Worm (Caenorhabditis elegans) whole organism, L1 larva: ENCODE measurements around the gene Y42G9A.1.

Experiments
- aha-1 ChIP-seq: fragments of 150-350 bp; optimal IDR thresholded peaks from 2 replicates; lab custom pipeline; 2014; ENCODE audit warnings: missing biosample characterization, missing genetic modification characterization
- aly-2 ChIP-seq: fragments of 150-350 bp; optimal IDR thresholded peaks from 2 replicates; lab custom pipeline; 2014; ENCODE audit warnings: missing biosample characterization, missing genetic modification characterization
- blmp-1 ChIP-seq: fragments of 150-350 bp; optimal IDR thresholded peaks from 2 replicates; lab custom pipeline; 2014; ENCODE audit warnings: missing biosample characterization, missing genetic modification characterization
- ceh-63 ChIP-seq: fragments of 200-800 bp; sonication (Bioruptor generic); optimal IDR thresholded peaks from 2 replicates; lab custom pipeline; 2018; ENCODE audit warnings: mild to moderate bottlenecking, missing genetic modification characterization, missing compliant biosample characterization
- ceh-82 ChIP-seq, 3 experiments: fragments of 150-350 bp in 1 of 3; sonication (generic microtip) in 2 of 3; optimal IDR thresholded peaks; 2 replicates each; lab custom pipeline; 2014 to 2017; ENCODE audit warnings: missing biosample characterization in 3 of 3, missing genetic modification characterization in 3 of 3
- ceh-88 ChIP-seq: fragments of 200-800 bp; sonication (Bioruptor generic); IDR thresholded peaks from 2 replicates; pipeline ENCODE4 v1.3.6; 2022; ENCODE audit warnings: missing genetic modification characterization, missing compliant biosample characterization
- ceh-90 ChIP-seq: sonication (generic microtip); optimal IDR thresholded peaks from 2 replicates; lab custom pipeline; 2016; ENCODE audit warnings: missing genetic modification characterization, missing compliant biosample characterization
- ces-1 ChIP-seq: fragments of 150-350 bp; optimal IDR thresholded peaks from 2 replicates; lab custom pipeline; 2014; ENCODE audit warnings: missing biosample characterization, missing genetic modification reagents, missing genetic modification characterization
- dpl-1 ChIP-seq, 3 experiments: fragments of 150-350 bp in 2 of 3; sonication (generic microtip) in 1 of 3; optimal IDR thresholded peaks; 2 replicates each; lab custom pipeline; 2014 to 2017; ENCODE audit warnings: missing biosample characterization in 3 of 3, missing genetic modification characterization in 3 of 3, missing genetic modification reagents in 3 of 3
- efl-1 ChIP-seq, 4 experiments: fragments of 150-350 bp; optimal IDR thresholded peaks in 3 of 4; peaks in 1 of 4; 1 replicate in 1 of 4; 2 replicates in 3 of 4; lab custom pipeline; 2014; ENCODE audit warnings: missing biosample characterization in 2 of 4, missing genetic modification characterization in 2 of 4, missing genetic modification reagents in 2 of 4
- egl-13 ChIP-seq: sonication (generic microtip); optimal IDR thresholded peaks from 2 replicates; lab custom pipeline; 2016; ENCODE audit warnings: missing genotype, missing genetic modification reagents, missing genetic modification characterization, missing compliant biosample characterization
- egl-27 ChIP-seq, 2 experiments: fragments of 150-350 bp in 1 of 2; sonication (generic microtip); optimal IDR thresholded peaks; 3 replicates each; lab custom pipeline; 2017 to 2018; ENCODE audit warnings: missing biosample characterization in 2 of 2, missing genetic modification characterization in 2 of 2, missing genetic modification reagents in 2 of 2
- elt-2 ChIP-seq: sonication (generic microtip); optimal IDR thresholded peaks from 2 replicates; lab custom pipeline; 2016; ENCODE audit warnings: missing genetic modification characterization, mild to moderate bottlenecking, inconsistent platforms, missing compliant biosample characterization, missing genetic modification reagents
- elt-3 ChIP-seq, 6 experiments: fragments of 150-350 bp in 1 of 6; sonication (generic microtip); optimal IDR thresholded peaks; 2 replicates each; lab custom pipeline; 2017 to 2018; ENCODE audit warnings: missing biosample characterization in 6 of 6, missing genetic modification characterization in 6 of 6, inconsistent platforms in 1 of 6
- ets-5 ChIP-seq: fragments of 200-800 bp; sonication (Bioruptor generic); IDR thresholded peaks from 2 replicates; pipeline ENCODE4 v1.3.6; 2022; ENCODE audit warnings: missing genetic modification characterization, missing compliant biosample characterization
- fkh-10 ChIP-seq: sonication (generic microtip); optimal IDR thresholded peaks from 2 replicates; lab custom pipeline; 2017; ENCODE audit warnings: missing biosample characterization, missing genetic modification reagents, missing genetic modification characterization
- fkh-4 ChIP-seq: sonication (generic microtip); optimal IDR thresholded peaks from 2 replicates; lab custom pipeline; 2016; ENCODE audit warnings: missing compliant biosample characterization, missing genetic modification characterization, borderline replicate concordance
- fkh-8 ChIP-seq: sonication (generic microtip); optimal IDR thresholded peaks from 2 replicates; lab custom pipeline; 2016; ENCODE audit warnings: mild to moderate bottlenecking, missing genetic modification characterization, missing compliant biosample characterization
- fos-1 ChIP-seq: fragments of 150-350 bp; optimal IDR thresholded peaks from 2 replicates; lab custom pipeline; 2014; ENCODE audit warnings: missing biosample characterization, missing genetic modification characterization
- grh-1 ChIP-seq: fragments of 200-800 bp; sonication (Bioruptor generic); IDR thresholded peaks from 2 replicates; pipeline ENCODE4 v1.3.6; 2022; ENCODE audit warnings: missing genetic modification reagents, missing genetic modification characterization, missing compliant biosample characterization
- hlh-4 ChIP-seq: sonication (generic microtip); optimal IDR thresholded peaks from 2 replicates; lab custom pipeline; 2016; ENCODE audit warnings: mild to moderate bottlenecking, missing genetic modification characterization, missing compliant biosample characterization
- irx-1 ChIP-seq: sonication (generic microtip); optimal IDR thresholded peaks from 2 replicates; lab custom pipeline; 2016; ENCODE audit warnings: missing genetic modification characterization, missing compliant biosample characterization
- isw-1 ChIP-seq: fragments of 200-800 bp; sonication (Bioruptor generic); IDR thresholded peaks from 2 replicates; pipeline ENCODE4 v1.3.6; 2022; ENCODE audit warnings: missing genetic modification characterization, missing compliant biosample characterization
- jun-1 ChIP-seq: fragments of 150-350 bp; optimal IDR thresholded peaks from 2 replicates; lab custom pipeline; 2014; ENCODE audit warnings: missing biosample characterization, missing genetic modification reagents, missing genetic modification characterization
- lin-14 ChIP-seq: fragments of 200-800 bp; sonication (Bioruptor generic); optimal IDR thresholded peaks from 2 replicates; lab custom pipeline; 2018; ENCODE audit warnings: mild to moderate bottlenecking, missing genetic modification characterization, moderate library complexity, missing compliant biosample characterization
- lin-15B ChIP-seq: fragments of 150-350 bp; sonication (generic microtip); optimal IDR thresholded peaks from 3 replicates; lab custom pipeline; 2014; ENCODE audit warnings: missing biosample characterization, missing genetic modification characterization
- lin-35 ChIP-seq, 2 experiments: fragments of 150-350 bp; optimal IDR thresholded peaks; 2 replicates each; lab custom pipeline; 2014; ENCODE audit warnings: missing biosample characterization in 2 of 2, missing genetic modification characterization in 2 of 2, missing genetic modification reagents in 2 of 2
- lin-39 ChIP-seq: fragments of 150-350 bp; optimal IDR thresholded peaks from 2 replicates; lab custom pipeline; 2014; ENCODE audit warnings: missing biosample characterization, missing genetic modification reagents, missing genetic modification characterization
- lir-3 ChIP-seq: sonication (generic microtip); optimal IDR thresholded peaks from 2 replicates; lab custom pipeline; 2016; ENCODE audit warnings: mild to moderate bottlenecking, missing genetic modification characterization, moderate library complexity, missing compliant biosample characterization; ENCODE audit not compliant: poor library complexity
- lsy-2 ChIP-seq, 2 experiments: fragments of 150-350 bp; optimal IDR thresholded peaks; 2 replicates each; lab custom pipeline; 2014; ENCODE audit warnings: missing biosample characterization in 2 of 2, missing genetic modification characterization in 2 of 2
- mab-9 ChIP-seq: fragments of 200-800 bp; sonication (Bioruptor generic); IDR thresholded peaks from 2 replicates; pipeline ENCODE4 v1.3.6; 2022; ENCODE audit warnings: missing genetic modification reagents, missing genetic modification characterization, missing compliant biosample characterization
- mdl-1 ChIP-seq, 2 experiments: fragments of 150-350 bp; optimal IDR thresholded peaks; 2 replicates each; lab custom pipeline; 2014 to 2017; ENCODE audit warnings: missing biosample characterization in 2 of 2, missing genetic modification characterization in 2 of 2, inconsistent platforms in 1 of 2
- nhr-12 ChIP-seq: sonication (generic microtip); optimal IDR thresholded peaks from 2 replicates; lab custom pipeline; 2017; ENCODE audit warnings: missing biosample characterization, missing genetic modification characterization
- nhr-19 ChIP-seq: fragments of 200-800 bp; sonication (Bioruptor generic); conservative IDR thresholded peaks from 2 replicates; pipeline ENCODE4 v1.3.6; 2022; ENCODE audit warnings: missing genetic modification characterization, missing compliant biosample characterization
- nhr-20 ChIP-seq: sonication (generic microtip); optimal IDR thresholded peaks from 2 replicates; lab custom pipeline; 2016; ENCODE audit warnings: mild to moderate bottlenecking, missing genetic modification characterization, missing compliant biosample characterization
- nhr-237 ChIP-seq: fragments of 150-350 bp; optimal IDR thresholded peaks from 2 replicates; lab custom pipeline; 2014; ENCODE audit warnings: missing biosample characterization, missing genetic modification characterization
- nhr-28 ChIP-seq: fragments of 150-350 bp; optimal IDR thresholded peaks from 2 replicates; lab custom pipeline; 2014; ENCODE audit warnings: missing biosample characterization, missing genetic modification characterization
- nhr-71 ChIP-seq: sonication (generic microtip); optimal IDR thresholded peaks from 2 replicates; lab custom pipeline; 2016; ENCODE audit warnings: mild to moderate bottlenecking, missing genetic modification characterization, moderate library complexity, missing compliant biosample characterization
- nhr-76 ChIP-seq: sonication (generic microtip); optimal IDR thresholded peaks from 2 replicates; lab custom pipeline; 2017; ENCODE audit warnings: missing biosample characterization, missing genetic modification characterization
- nhr-84 ChIP-seq: sonication (generic microtip); optimal IDR thresholded peaks from 2 replicates; lab custom pipeline; 2017; ENCODE audit warnings: missing biosample characterization, missing genetic modification characterization
- nhr-90 ChIP-seq: sonication (generic microtip); optimal IDR thresholded peaks from 2 replicates; lab custom pipeline; 2016; ENCODE audit warnings: mild to moderate bottlenecking, missing genetic modification characterization, missing compliant biosample characterization; ENCODE audit not compliant: poor library complexity
- pag-3 ChIP-seq: sonication (generic microtip); optimal IDR thresholded peaks from 2 replicates; lab custom pipeline; 2017; ENCODE audit warnings: missing genetic modification characterization, mild to moderate bottlenecking, missing compliant biosample characterization, antibody characterized with exemption, borderline replicate concordance; ENCODE audit not compliant: insufficient read depth
- skn-1 ChIP-seq: fragments of 150-350 bp; optimal IDR thresholded peaks from 2 replicates; lab custom pipeline; 2014; ENCODE audit warnings: missing biosample characterization, missing genetic modification characterization
- snu-23 ChIP-seq: sonication (generic microtip); optimal IDR thresholded peaks from 2 replicates; lab custom pipeline; 2016; ENCODE audit warnings: missing genetic modification characterization, missing compliant biosample characterization
- swsn-7 ChIP-seq: sonication (generic microtip); optimal IDR thresholded peaks from 2 replicates; lab custom pipeline; 2016; ENCODE audit warnings: missing genetic modification characterization, missing compliant biosample characterization
- tbx-2 ChIP-seq: sonication (generic microtip); optimal IDR thresholded peaks from 2 replicates; lab custom pipeline; 2016; ENCODE audit warnings: missing genetic modification characterization, missing compliant biosample characterization
- unc-62 ChIP-seq: fragments of 150-350 bp; optimal IDR thresholded peaks from 2 replicates; lab custom pipeline; 2014; ENCODE audit warnings: missing biosample characterization, missing genetic modification reagents, missing genetic modification characterization
- vab-15 ChIP-seq: sonication (generic microtip); optimal IDR thresholded peaks from 2 replicates; lab custom pipeline; 2017; ENCODE audit warnings: missing genotype, mild to moderate bottlenecking, missing genetic modification characterization, missing compliant biosample characterization
- ztf-11 ChIP-seq, 2 experiments: sonication (generic microtip); optimal IDR thresholded peaks; 2 replicates each; lab custom pipeline; 2016 to 2017; ENCODE audit warnings: missing genetic modification characterization in 2 of 2, missing biosample characterization in 1 of 2, missing compliant biosample characterization in 1 of 2
- ztf-4 ChIP-seq: fragments of 150-350 bp; optimal IDR thresholded peaks from 2 replicates; lab custom pipeline; 2014; ENCODE audit warnings: missing biosample characterization, missing genetic modification characterization

Y42G9A.1 gene

ce11 chrIII:6173020-6173597 is 23.3 kb downstream of the Y42G9A.1 start, which contains the start of the genes abcf-3 and F42A10.5 (continued):
- TF ChIP-seq lir-3 (tag; lab: Kevin White, UChicago): no peak
- TF ChIP-seq fkh-4: peak; percentile 5
- peak; percentile 71 for TF ChIP-seq nhr-20 (tag; lab: Kevin White, UChicago)
- peak; percentile 18 for TF ChIP-seq aha-1
- TF ChIP-seq elt-3 (tag; optimal IDR thresholded peaks at IDR 0.05; lab: Kevin White, UChicago): peak in 2 of 6 experiments; percentile 46 to 78
- peak; percentile 20 for TF ChIP-seq egl-13
- peak; percentile 62 for TF ChIP-seq tbx-2 (tag; lab: Kevin White, UChicago)
- peak; percentile 61 for TF ChIP-seq isw-1
- TF ChIP-seq ets-5 (GFP tag; lab: Robert Waterston, UW): no peak
- TF ChIP-seq pag-3 (tag; lab: Kevin White, UChicago): no peak
- peak; percentile 64 for TF ChIP-seq nhr-90
- TF ChIP-seq aly-2 (tag; lab: Kevin White, UChicago): peak; percentile 23
- peak; percentile 62 for TF ChIP-seq grh-1
- peak; percentile 81 to 89 for TF ChIP-seq lsy-2 (tag; optimal IDR thresholded peaks at IDR 0.05; lab: Kevin White, UChicago)
- TF ChIP-seq hlh-4: no peak
- TF ChIP-seq egl-27 (tag; optimal IDR thresholded peaks at IDR 0.05; lab: Kevin White, UChicago): no peak
- TF ChIP-seq jun-1: peak; percentile 56
- TF ChIP-seq elt-2 (tag; lab: Kevin White, UChicago): peak; percentile 45
- TF ChIP-seq lin-15B: peak; percentile 45
- peak; percentile 68 for TF ChIP-seq fos-1
- TF ChIP-seq unc-62 (GFP tag; lab: Kevin White, UChicago): no peak
- TF ChIP-seq skn-1: peak; percentile 85
- TF ChIP-seq mdl-1 (tag; optimal IDR thresholded peaks at IDR 0.05; lab: Kevin White, UChicago): peak in 1 of 2 experiments; percentile 50
- no peak for TF ChIP-seq ceh-90 (tag; lab: Kevin White, UChicago)
- no peak for TF ChIP-seq nhr-76 (tag; lab: Kevin White, UChicago)
- peak; percentile 59 for TF ChIP-seq blmp-1 (tag; lab: Kevin White, UChicago)
- TF ChIP-seq ztf-4 (tag; lab: Kevin White, UChicago): peak; percentile 30
- peak; percentile 73 to 77 (median 76) for TF ChIP-seq dpl-1 (GFP tag; optimal IDR thresholded peaks at IDR 0.05; lab: Kevin White, UChicago)
- no peak for TF ChIP-seq nhr-28
- peak; percentile 73 to 85 for TF ChIP-seq lin-35 (GFP tag; optimal IDR thresholded peaks at IDR 0.05; lab: Kevin White, UChicago)
- TF ChIP-seq nhr-237 (tag; lab: Kevin White, UChicago): no peak
- peak; percentile 60 for TF ChIP-seq lin-39
- TF ChIP-seq vab-15: no peak
- peak; percentile 72 to 81 for TF ChIP-seq efl-1 (optimal IDR thresholded peaks at IDR 0.05; lab: Kevin White, UChicago)
- peak; percentile 77 to 98 for TF ChIP-seq efl-1 (GFP tag; optimal IDR thresholded peaks at IDR 0.05 in 1 of 2; lab: Kevin White, UChicago)
- peak; percentile 72 for TF ChIP-seq lin-14 (GFP tag; lab: Kevin White, UChicago)
- peak; percentile 78 for TF ChIP-seq snu-23 (GFP tag; lab: Kevin White, UChicago)
- no peak for TF ChIP-seq nhr-84
- TF ChIP-seq ztf-11 (tag; optimal IDR thresholded peaks at IDR 0.05; lab: Kevin White, UChicago): peak in 1 of 2 experiments; percentile 32
- TF ChIP-seq ceh-63 (GFP tag; lab: Kevin White, UChicago): no peak
- no peak for TF ChIP-seq nhr-12 (tag; lab: Kevin White, UChicago)
- no peak for TF ChIP-seq ceh-88 (GFP tag; lab: Robert Waterston, UW)
- peak; percentile 40 for TF ChIP-seq fkh-8 (tag; lab: Kevin White, UChicago)
- TF ChIP-seq irx-1: peak; percentile 63
- peak; percentile 57 for TF ChIP-seq fkh-10 (GFP tag; lab: Kevin White, UChicago)
- TF ChIP-seq nhr-71 (tag; lab: Kevin White, UChicago): peak; percentile 84
- TF ChIP-seq ceh-82 (tag; optimal IDR thresholded peaks at IDR 0.05; lab: Kevin White, UChicago): peak; percentile 67 to 80 (median 76)
- TF ChIP-seq swsn-7 (tag; lab: Kevin White, UChicago): peak; percentile 77
- no peak for TF ChIP-seq mab-9 (GFP tag; lab: Robert Waterston, UW)
- no peak for TF ChIP-seq ces-1 (GFP tag; lab: Kevin White, UChicago)
- peak; percentile 73 for TF ChIP-seq nhr-19
